Fruit fly (Drosophila melanogaster): ENCODE data around the gene CG4119.

CG4119 gene

DNA sequence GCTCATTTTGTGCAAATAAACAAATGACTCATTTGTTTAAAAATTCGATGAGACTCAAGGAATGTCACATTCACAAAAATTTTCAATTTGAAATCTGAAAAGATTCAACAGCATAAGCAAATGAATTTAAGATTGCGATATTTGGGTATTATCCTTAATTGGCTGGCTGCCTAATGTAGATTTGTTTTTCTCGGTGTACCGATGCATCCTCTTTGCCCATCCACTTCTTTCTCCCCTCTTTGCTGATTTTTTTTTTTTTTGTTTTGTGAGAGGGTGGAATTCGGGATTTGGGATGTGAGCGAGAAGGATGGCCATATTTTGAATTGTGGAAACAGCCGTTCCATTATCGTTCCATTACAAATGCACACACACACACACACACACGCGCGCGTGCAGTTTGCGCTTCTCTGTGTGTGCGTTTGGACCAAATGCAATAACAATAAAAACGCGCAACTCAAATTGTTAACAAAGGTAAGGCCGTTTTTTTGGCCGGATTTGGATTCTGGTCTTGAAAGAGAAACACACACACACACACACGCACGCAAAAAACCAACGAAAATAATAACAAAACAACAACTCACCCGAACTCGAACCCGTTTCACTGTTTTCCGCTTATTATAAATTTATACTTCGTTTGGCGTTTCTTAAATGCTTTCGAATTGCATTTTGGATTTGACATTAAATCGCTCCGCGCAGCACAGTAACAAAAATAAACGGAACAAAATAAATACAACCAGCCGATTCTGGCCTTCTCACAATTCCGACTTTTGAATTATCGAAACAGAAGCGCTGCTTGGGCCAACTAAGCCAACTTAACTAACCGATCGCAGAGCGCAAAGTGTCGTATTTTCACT, 13.5 kb downstream of the CG4119 start (continued):
- TF ChIP-seq PHDP (tag; optimal IDR thresholded peaks at IDR 0.05) (peak; percentile 17), stwl (tag; optimal IDR thresholded peaks at IDR 0.05) (no peak), BEAF-32 (GFP tag; optimal IDR thresholded peaks at IDR 0.05) (no peak), Hr39 (optimal IDR thresholded peaks at IDR 0.05) (no peak), chm (GFP tag; IDR thresholded peaks at IDR 0.05) (peak; percentile 24; the same call in 1 of the 2 replicates), CG6765 (GFP tag; optimal IDR thresholded peaks at IDR 0.05) (no peak), kay (GFP tag; optimal IDR thresholded peaks at IDR 0.05) (peak; percentile 39), CG10267 (tag; optimal IDR thresholded peaks at IDR 0.05) (peak; percentile 51), sob (GFP tag; IDR thresholded peaks at IDR 0.05) (no peak), abd-A (tag; optimal IDR thresholded peaks at IDR 0.05) (no peak), Bgb (GFP tag; IDR thresholded peaks at IDR 0.05; ENCODE audit: partially characterized antibody) (no peak), gcm (GFP tag; optimal IDR thresholded peaks at IDR 0.05) (peak; percentile 3), CG2889 (GFP tag; IDR thresholded peaks at IDR 0.05) (no peak), nau (GFP tag; optimal IDR thresholded peaks at IDR 0.05) (no peak), CG31224 (GFP tag; IDR thresholded peaks at IDR 0.05) (no peak), ac (GFP tag; optimal IDR thresholded peaks at IDR 0.05) (no peak), sens (GFP tag) (peak; percentile 95), gem (tag; optimal IDR thresholded peaks at IDR 0.05) (no peak), eyg (GFP tag; optimal IDR thresholded peaks at IDR 0.05) (no peak), CG17186 (GFP tag; optimal IDR thresholded peaks at IDR 0.05) (no peak), trem (tag; optimal IDR thresholded peaks at IDR 0.05) (peak; percentile 48), sima (GFP tag; optimal IDR thresholded peaks at IDR 0.05) (no peak), H15 (GFP tag; IDR thresholded peaks at IDR 0.05) (no peak), Stat92E (GFP tag; optimal IDR thresholded peaks at IDR 0.05) (no peak), CG12299 (tag; optimal IDR thresholded peaks at IDR 0.05) (no peak), CG9817 (tag; optimal IDR thresholded peaks at IDR 0.05) (no peak), CG3995 (GFP tag; optimal IDR thresholded peaks at IDR 0.05) (no peak), CG8765 (GFP tag; IDR thresholded peaks at IDR 0.05) (no peak), CG4404 (GFP tag; IDR thresholded peaks at IDR 0.05) (0 out of 2 replicates have a peak, but pooled peaks have one; percentile 34), gfzf (GFP tag; optimal IDR thresholded peaks at IDR 0.05) (no peak), pb (GFP tag; optimal IDR thresholded peaks at IDR 0.05) (no peak), Adf1 (GFP tag; IDR thresholded peaks at IDR 0.05) (no peak), Sin3A (optimal IDR thresholded peaks at IDR 0.05) (no peak), CG18011 (GFP tag; optimal IDR thresholded peaks at IDR 0.05) (no peak), dmrt11E (tag; optimal IDR thresholded peaks at IDR 0.05) (peak; percentile 81), insv (GFP tag; optimal IDR thresholded peaks at IDR 0.05) (no peak), Fer1 (GFP tag; optimal IDR thresholded peaks at IDR 0.05) (no peak), Hr78 (GFP tag; optimal IDR thresholded peaks at IDR 0.05) (no peak), Blimp-1 (GFP tag; optimal IDR thresholded peaks at IDR 0.05) (peak; percentile 61), sim (GFP tag; IDR thresholded peaks at IDR 0.05) (peak; percentile 45; the same call in 1 of the 2 replicates), wor (GFP tag; IDR thresholded peaks at IDR 0.05) (0 out of 2 replicates have a peak, but pooled peaks have one; percentile 18), sna (GFP tag; IDR thresholded peaks at IDR 0.05; ENCODE audit: partially characterized antibody) (no peak), eve (GFP tag; optimal IDR thresholded peaks at IDR 0.05) (no peak), CG12769 (tag; optimal IDR thresholded peaks at IDR 0.05) (no peak), CG3065 (GFP tag; optimal IDR thresholded peaks at IDR 0.05) (no peak), repo (GFP tag; optimal IDR thresholded peaks at IDR 0.05) (no peak), wek (GFP tag; optimal IDR thresholded peaks at IDR 0.05) (no peak), CG10654 (GFP tag; optimal IDR thresholded peaks at IDR 0.05) (peak; percentile 33), Oli (tag; optimal IDR thresholded peaks at IDR 0.05) (peak; percentile 58)

Data from whole organism, embryonic.